In the genomic region with DNA sequence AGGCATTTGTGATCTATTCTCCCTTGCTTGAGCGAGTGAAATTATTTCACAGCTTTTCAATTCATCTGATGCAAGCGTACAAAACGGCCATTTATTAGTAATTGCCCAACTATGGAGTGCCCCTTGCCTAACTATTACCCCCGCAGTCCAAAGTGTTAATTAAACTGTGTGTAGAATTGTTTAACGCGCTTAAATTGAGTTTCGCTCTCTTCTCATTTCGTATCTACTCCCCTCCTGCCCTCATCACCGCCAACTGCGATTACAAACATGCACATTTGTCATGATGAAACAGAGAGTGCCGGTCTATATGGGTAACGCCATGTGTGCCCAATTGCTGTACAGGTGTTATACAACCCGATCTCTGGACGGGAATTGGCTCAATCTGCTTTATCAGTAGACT, we compare ENCODE assay signal across 3 fruit fly cellular contexts.
TF ChIP-seq lines count a peak whose summit lies in the region.

No protein-coding gene starts in this region.

- TF ChIP-seq CTCF in whole organism, embryonic (GFP tag; optimal IDR thresholded peaks at IDR 0.05; lab: Kevin White, UChicago) = no peak

TF ChIP-seq in whole organism, adult, 20 proteins besides CTCF, POLR2A, EP300 and RAD21:
- TF ChIP-seq toe (GFP tag; optimal IDR thresholded peaks at IDR 0.05; lab: Kevin White, UChicago) (peak; percentile 15), ovo (GFP tag; optimal IDR thresholded peaks at IDR 0.05; lab: Kevin White, UChicago) (no peak), Mnt (GFP tag; optimal IDR thresholded peaks at IDR 0.05; lab: Kevin White, UChicago) (peak; percentile 49), CG5204 (GFP tag; optimal IDR thresholded peaks at IDR 0.05; lab: Kevin White, UChicago) (no peak), CG1620 (GFP tag; optimal IDR thresholded peaks at IDR 0.05; lab: Kevin White, UChicago) (no peak), CG14711 (tag; optimal IDR thresholded peaks at IDR 0.05; lab: Kevin White, UChicago) (no peak), tj (GFP tag; optimal IDR thresholded peaks at IDR 0.05; lab: Kevin White, UChicago) (no peak), CG33017 (tag; optimal IDR thresholded peaks at IDR 0.05; lab: Kevin White, UChicago) (no peak), kay (GFP tag; lab: Kevin White, UChicago; ENCODE audit: borderline replicate concordance) (no peak), Crg-1 (GFP tag; optimal IDR thresholded peaks at IDR 0.05; lab: Kevin White, UChicago) (peak; percentile 34), Clk (GFP tag; optimal IDR thresholded peaks at IDR 0.05; lab: Kevin White, UChicago) (no peak)
TF ChIP-seq in whole organism, adult: peak in this region for 3.

TF ChIP-seq in whole organism, embryonic, 481 proteins besides CTCF, POLR2A, EP300 and RAD21:
- TF ChIP-seq CG11560 (tag; IDR thresholded peaks at IDR 0.05; lab: Robert Waterston, UW) (no peak), otp (GFP tag; IDR thresholded peaks at IDR 0.05; lab: Robert Waterston, UW) (peak; percentile 72; the same call in 2 of the 3 replicates), Abd-B (GFP tag; optimal IDR thresholded peaks at IDR 0.05; lab: Kevin White, UChicago) (no peak), CG10321 (GFP tag; IDR thresholded peaks at IDR 0.05; lab: Robert Waterston, UW) (no peak), CG15479 (GFP tag; optimal IDR thresholded peaks at IDR 0.05; lab: Kevin White, UChicago) (no peak), CG6813 (GFP tag; optimal IDR thresholded peaks at IDR 0.05; lab: Kevin White, UChicago) (no peak), CG16779 (GFP tag; IDR thresholded peaks at IDR 0.05; lab: Robert Waterston, UW) (no peak), CG1603 (tag; optimal IDR thresholded peaks at IDR 0.05; lab: Kevin White, UChicago) (no peak), CG7786 (GFP tag; optimal IDR thresholded peaks at IDR 0.05; lab: Kevin White, UChicago) (no peak), chm (GFP tag; IDR thresholded peaks at IDR 0.05; lab: Robert Waterston, UW) (no peak), crol (GFP tag; IDR thresholded peaks at IDR 0.05; lab: Robert Waterston, UW) (peak; percentile 52; the same call in 1 of the 2 replicates), fd3F (GFP tag; optimal IDR thresholded peaks at IDR 0.05; lab: Kevin White, UChicago) (no peak), insv (GFP tag; optimal IDR thresholded peaks at IDR 0.05; lab: Kevin White, UChicago) (no peak), ssp (GFP tag; IDR thresholded peaks at IDR 0.05; lab: Robert Waterston, UW) (no peak), CG17385 (GFP tag; optimal IDR thresholded peaks at IDR 0.05; lab: Kevin White, UChicago) (no peak), Med (GFP tag; lab: Kevin White, UChicago) (peak; percentile 41), Pdp1 (GFP tag; optimal IDR thresholded peaks at IDR 0.05; lab: Kevin White, UChicago) (peak in 1 of 2 experiments; percentile 80), fd64A (GFP tag; optimal IDR thresholded peaks at IDR 0.05; lab: Kevin White, UChicago) (no peak), Tbp (GFP tag; optimal IDR thresholded peaks at IDR 0.05; lab: Kevin White, UChicago) (no peak), HHEX (GFP tag; optimal IDR thresholded peaks at IDR 0.05; lab: Kevin White, UChicago) (no peak), Fer2 (tag; optimal IDR thresholded peaks at IDR 0.05; lab: Kevin White, UChicago) (no peak), CG12769 (tag; optimal IDR thresholded peaks at IDR 0.05; lab: Kevin White, UChicago) (no peak), CG17829 (tag; optimal IDR thresholded peaks at IDR 0.05; lab: Kevin White, UChicago) (no peak), fd96Cb (tag; optimal IDR thresholded peaks at IDR 0.05; lab: Kevin White, UChicago) (no peak), CG9876 (GFP tag; optimal IDR thresholded peaks at IDR 0.05; lab: Kevin White, UChicago) (no peak), kay (GFP tag; optimal IDR thresholded peaks at IDR 0.05; lab: Kevin White, UChicago) (no peak), Nf-YB (GFP tag; optimal IDR thresholded peaks at IDR 0.05; lab: Kevin White, UChicago) (no peak), gem (tag; optimal IDR thresholded peaks at IDR 0.05; lab: Kevin White, UChicago) (no peak), esg (GFP tag; conservative IDR thresholded peaks at IDR 0.05; lab: Robert Waterston, UW) (no peak), D19B (GFP tag; optimal IDR thresholded peaks at IDR 0.05; lab: Kevin White, UChicago) (no peak)

TF ChIP-seq in whole organism, prepupa, 60 proteins besides CTCF, POLR2A, EP300 and RAD21:
- TF ChIP-seq vri (GFP tag; optimal IDR thresholded peaks at IDR 0.05; lab: Kevin White, UChicago) = peak; percentile 48
- TF ChIP-seq Met (GFP tag; optimal IDR thresholded peaks at IDR 0.05; lab: Kevin White, UChicago) = no peak
